Worm (Caenorhabditis elegans): ENCODE data around the gene ced-4.

ce11 chrIII:4808089-4808488 lies 44.0 kb upstream of the ced-4 start:
- TF ChIP-seq sea-1 (GFP tag; conservative IDR thresholded peaks at IDR 0.05) (no peak), ama-1 (optimal IDR thresholded peaks at IDR 0.05) (no peak), flt-1 (GFP tag; IDR thresholded peaks at IDR 0.05) (no peak), hmbx-1 (tag; optimal IDR thresholded peaks at IDR 0.05) (no peak), B0310.2 (tag; optimal IDR thresholded peaks at IDR 0.05) (no peak), ceh-13 (GFP tag; optimal IDR thresholded peaks at IDR 0.05) (no peak), hnd-1 (tag; optimal IDR thresholded peaks at IDR 0.05) (no peak)

Measured in whole organism, early embryonic.